Worm (Caenorhabditis elegans) whole organism, L4/young adult: ENCODE data around the gene C07C7.1.

Experiments
- W03F9.2 ChIP-seq: fragments of 150-350 bp; optimal IDR thresholded peaks from 2 replicates; lab custom pipeline; 2014; ENCODE audit warnings: missing biosample characterization, missing genetic modification characterization
- dao-5 ChIP-seq: sonication (generic microtip); optimal IDR thresholded peaks from 2 replicates; lab custom pipeline; 2016; ENCODE audit warnings: missing genotype, missing genetic modification characterization, moderate library complexity, missing compliant biosample characterization
- him-1 ChIP-seq: sonication (generic microtip); optimal IDR thresholded peaks from 2 replicates; lab custom pipeline; 2016; ENCODE audit warnings: missing genotype, missing genetic modification reagents, missing genetic modification characterization, missing compliant biosample characterization

ce11 chrIV:9154263-9154662 lies 30.4 kb upstream of the C07C7.1 start, which contains the start of gene F23B2.10:
- TF ChIP-seq him-1 (tag; lab: Kevin White, UChicago) (no peak), dao-5 (tag; lab: Kevin White, UChicago) (no peak), W03F9.2 (tag; lab: Kevin White, UChicago) (no peak)
